Fruit fly (Drosophila melanogaster) whole organism, embryonic: ENCODE measurements around the gene zyd.

ENCODE experiments used
- ATbp ChIP-seq: fragments of 200-800 bp; sonication (Bioruptor generic); optimal IDR thresholded peaks from 2 replicates; lab custom pipeline; 2017; ENCODE audit warnings: missing biosample characterization, mild to moderate bottlenecking, missing genetic modification characterization, missing genetic modification reagents
- Awh ChIP-seq: fragments of 200-800 bp; sonication (Bioruptor generic); IDR thresholded peaks from 2 replicates; pipeline ENCODE4, ENCODE4 v1.3.6; 2022; ENCODE audit warnings: missing biosample characterization, missing genetic modification characterization
- CG10431 ChIP-seq: fragments of 200-800 bp; sonication (Bioruptor generic); optimal IDR thresholded peaks from 3 replicates; lab custom pipeline; 2018; ENCODE audit warnings: missing biosample characterization, mild to moderate bottlenecking, missing genetic modification characterization
- CG12299 ChIP-seq: fragments of 200-800 bp; sonication (Bioruptor generic); optimal IDR thresholded peaks from 2 replicates; lab custom pipeline; 2018; ENCODE audit warnings: missing biosample characterization, mild to moderate bottlenecking, missing genetic modification characterization
- CG1233 ChIP-seq: fragments of 200-800 bp; sonication (Bioruptor generic); optimal IDR thresholded peaks from 4 replicates; lab custom pipeline; 2018; ENCODE audit warnings: missing biosample characterization, mild to moderate bottlenecking, missing genetic modification characterization
- CG12769 ChIP-seq: fragments of 200-800 bp; sonication (Bioruptor generic); optimal IDR thresholded peaks from 2 replicates; lab custom pipeline; 2019; ENCODE audit warnings: missing biosample characterization, mild to moderate bottlenecking, missing genetic modification characterization, moderate library complexity
- CG13287 ChIP-seq: fragments of 200-800 bp; sonication (Bioruptor generic); IDR thresholded peaks from 2 replicates; pipeline ENCODE4 v1.3.6; 2022; ENCODE audit warnings: missing biosample characterization, missing genetic modification characterization; ENCODE audit not compliant: partially characterized antibody
- CG14710 ChIP-seq: fragments of 200-800 bp; sonication (Bioruptor generic); optimal IDR thresholded peaks from 3 replicates; lab custom pipeline; 2019; ENCODE audit warnings: missing biosample characterization, mild to moderate bottlenecking, missing genetic modification characterization, moderate library complexity
- CG17186 ChIP-seq: fragments of 200-800 bp; sonication (Bioruptor generic); optimal IDR thresholded peaks from 3 replicates; lab custom pipeline; 2017; ENCODE audit warnings: missing biosample characterization, missing genetic modification reagents, missing genetic modification characterization
- CG17328 ChIP-seq: fragments of 200-800 bp; sonication (Bioruptor generic); IDR thresholded peaks from 2 replicates; pipeline ENCODE4 v1.3.6; 2022; ENCODE audit warnings: missing biosample characterization, missing genetic modification characterization
- CG32767 ChIP-seq: fragments of 200-800 bp; sonication (Bioruptor generic); IDR thresholded peaks from 2 replicates; pipeline ENCODE4 v1.3.6; 2022; ENCODE audit warnings: missing biosample characterization, missing genetic modification characterization
- CG34224 ChIP-seq: fragments of 200-800 bp; sonication (Bioruptor generic); IDR thresholded peaks from 3 replicates; pipeline ENCODE4 v1.3.6; 2022; ENCODE audit warnings: missing biosample characterization, missing genetic modification characterization; ENCODE audit not compliant: partially characterized antibody
- CG34376 ChIP-seq: fragments of 200-800 bp; sonication (Bioruptor generic); optimal IDR thresholded peaks from 2 replicates; lab custom pipeline; 2018; ENCODE audit warnings: missing biosample characterization, mild to moderate bottlenecking, missing genetic modification characterization
- CG4617 ChIP-seq: fragments of 200-800 bp; sonication (Bioruptor generic); optimal IDR thresholded peaks from 3 replicates; lab custom pipeline; 2016; ENCODE audit warnings: missing biosample characterization, missing genetic modification characterization, borderline replicate concordance
- CG4854 ChIP-seq: fragments of 200-800 bp; sonication (Bioruptor generic); optimal IDR thresholded peaks from 2 replicates; lab custom pipeline; 2016; ENCODE audit warnings: missing biosample characterization, missing genetic modification characterization, inconsistent platforms
- CG6654 ChIP-seq: fragments of 200-800 bp; sonication (Bioruptor generic); optimal IDR thresholded peaks from 2 replicates; lab custom pipeline; 2017; ENCODE audit warnings: missing biosample characterization, mild to moderate bottlenecking, missing genetic modification characterization
- CG6765 ChIP-seq: fragments of 200-800 bp; sonication (Bioruptor generic); optimal IDR thresholded peaks from 3 replicates; lab custom pipeline; 2017; ENCODE audit warnings: missing biosample characterization, mild to moderate bottlenecking, missing genetic modification characterization
- CG7963 ChIP-seq: fragments of 200-800 bp; sonication (Bioruptor generic); IDR thresholded peaks from 3 replicates; pipeline ENCODE4 v1.3.6; 2022; ENCODE audit warnings: missing biosample characterization, missing genetic modification characterization; ENCODE audit not compliant: partially characterized antibody
- CG8281 ChIP-seq: fragments of 200-800 bp; sonication (Bioruptor generic); optimal IDR thresholded peaks from 2 replicates; lab custom pipeline; 2018; ENCODE audit warnings: missing biosample characterization, mild to moderate bottlenecking, missing genetic modification characterization, moderate library complexity
- CG8388 ChIP-seq: fragments of 200-800 bp; sonication (Bioruptor generic); optimal IDR thresholded peaks from 2 replicates; lab custom pipeline; 2019; ENCODE audit warnings: missing biosample characterization, mild to moderate bottlenecking, missing genetic modification characterization, moderate library complexity
- Dip3 ChIP-seq: fragments of 200-800 bp; sonication (Bioruptor generic); optimal IDR thresholded peaks from 3 replicates; lab custom pipeline; 2016; ENCODE audit warnings: missing biosample characterization, missing genetic modification characterization
- ERR ChIP-seq: fragments of 200-800 bp; sonication (Bioruptor generic); optimal IDR thresholded peaks from 2 replicates; lab custom pipeline; 2016; ENCODE audit warnings: missing biosample characterization, missing genetic modification characterization
- Gsc ChIP-seq: fragments of 200-800 bp; sonication (Bioruptor generic); IDR thresholded peaks from 2 replicates; pipeline ENCODE4 v1.3.6; 2022; ENCODE audit warnings: missing biosample characterization, missing genetic modification characterization
- Hey ChIP-seq: fragments of 200-800 bp; sonication (Bioruptor generic); optimal IDR thresholded peaks from 3 replicates; lab custom pipeline; 2018; ENCODE audit warnings: missing biosample characterization, mild to moderate bottlenecking, missing genetic modification characterization
- Hmx ChIP-seq: fragments of 200-800 bp; sonication (Bioruptor generic); optimal IDR thresholded peaks from 2 replicates; lab custom pipeline; 2016; ENCODE audit warnings: missing biosample characterization, missing genetic modification characterization
- Hsf ChIP-seq: fragments of 200-800 bp; sonication (Bioruptor generic); optimal IDR thresholded peaks from 3 replicates; lab custom pipeline; 2016; ENCODE audit warnings: missing biosample characterization, missing genetic modification characterization
- Lhr ChIP-seq: fragments of 200-800 bp; sonication (Bioruptor generic); optimal IDR thresholded peaks from 3 replicates; lab custom pipeline; 2017; ENCODE audit warnings: mild to moderate bottlenecking, missing biosample characterization, missing genetic modification reagents, missing genetic modification characterization
- Mad ChIP-seq: fragments of 200-800 bp; sonication (Bioruptor generic); optimal IDR thresholded peaks from 2 replicates; lab custom pipeline; 2016; ENCODE audit warnings: missing biosample characterization, missing genetic modification characterization
- Rx ChIP-seq: fragments of 200-800 bp; sonication (Bioruptor generic); IDR thresholded peaks from 2 replicates; pipeline ENCODE4 v1.3.6; 2022; ENCODE audit warnings: missing biosample characterization, missing genetic modification characterization
- Sox100B ChIP-seq: fragments of 200-800 bp; sonication (Bioruptor generic); optimal IDR thresholded peaks from 3 replicates; lab custom pipeline; 2018; ENCODE audit warnings: missing biosample characterization, mild to moderate bottlenecking, missing genetic modification characterization
- ab ChIP-seq: fragments of 200-800 bp; sonication (Bioruptor generic); optimal IDR thresholded peaks from 2 replicates; lab custom pipeline; 2016; ENCODE audit warnings: missing biosample characterization, missing genetic modification characterization
- abd-A ChIP-seq: fragments of 200-800 bp; sonication (Bioruptor generic); optimal IDR thresholded peaks from 3 replicates; lab custom pipeline; 2019; ENCODE audit warnings: missing biosample characterization, mild to moderate bottlenecking, missing genetic modification characterization, moderate library complexity
- aop ChIP-seq: fragments of 200-800 bp; sonication (Bioruptor generic); IDR thresholded peaks from 2 replicates; pipeline ENCODE4 v1.3.6; 2022; ENCODE audit warnings: missing biosample characterization, missing genetic modification characterization
- az2 ChIP-seq: fragments of 200-800 bp; sonication (Bioruptor generic); optimal IDR thresholded peaks from 3 replicates; lab custom pipeline; 2016; ENCODE audit warnings: missing biosample characterization, missing genetic modification characterization
- da ChIP-seq: fragments of 200-800 bp; sonication (Bioruptor generic); optimal IDR thresholded peaks from 2 replicates; lab custom pipeline; 2016; ENCODE audit warnings: missing biosample characterization, missing genetic modification characterization
- emc ChIP-seq: fragments of 200-800 bp; sonication (Bioruptor generic); optimal IDR thresholded peaks from 2 replicates; lab custom pipeline; 2016; ENCODE audit warnings: missing biosample characterization, missing genetic modification characterization
- ems ChIP-seq: fragments of 200-800 bp; sonication (Bioruptor generic); optimal IDR thresholded peaks from 3 replicates; lab custom pipeline; 2016; ENCODE audit warnings: missing biosample characterization, missing genetic modification characterization
- hkb ChIP-seq, 2 experiments: fragments of 200-800 bp in 1 of 2; fragments of >200 bp in 1 of 2; sonication (Bioruptor generic) in 1 of 2; IDR thresholded peaks in 1 of 2; optimal IDR thresholded peaks in 1 of 2; 2 replicates each; pipeline versions ENCODE4 v1.3.6 to Lab custom; 2017 to 2022; ENCODE audit warnings: missing biosample characterization in 1 of 2, missing genetic modification characterization in 1 of 2
- jumu ChIP-seq: fragments of 200-800 bp; sonication (Bioruptor generic); optimal IDR thresholded peaks from 3 replicates; lab custom pipeline; 2016; ENCODE audit warnings: missing biosample characterization, missing genetic modification characterization
- lbe ChIP-seq: fragments of 200-800 bp; sonication (Bioruptor generic); optimal IDR thresholded peaks from 2 replicates; lab custom pipeline; 2016; ENCODE audit warnings: missing biosample characterization, mild to moderate bottlenecking, missing genetic modification characterization
- nerfin-2 ChIP-seq: fragments of 200-800 bp; sonication (Bioruptor generic); IDR thresholded peaks from 2 replicates; pipeline ENCODE4 v1.3.6; 2022; ENCODE audit warnings: missing biosample characterization, missing genetic modification characterization; ENCODE audit not compliant: partially characterized antibody
- pita ChIP-seq: fragments of 200-800 bp; sonication (Bioruptor generic); optimal IDR thresholded peaks from 2 replicates; lab custom pipeline; 2017; ENCODE audit warnings: missing biosample characterization, mild to moderate bottlenecking, missing genetic modification characterization
- prd ChIP-seq, 3 experiments: fragments of >200 bp in 2 of 3; fragments of 200-800 bp in 1 of 3; sonication (Bioruptor generic) in 1 of 3; optimal IDR thresholded peaks in 2 of 3; IDR thresholded peaks in 1 of 3; 2 replicates in 2 of 3; 3 replicates in 1 of 3; pipeline versions ENCODE4 v1.3.6 to Lab custom; 2017 to 2022; ENCODE audit warnings: missing biosample characterization in 1 of 3, missing genetic modification characterization in 1 of 3
- pzg ChIP-seq: fragments of 200-800 bp; sonication (Bioruptor generic); optimal IDR thresholded peaks from 3 replicates; lab custom pipeline; 2018; ENCODE audit warnings: missing biosample characterization, mild to moderate bottlenecking, missing genetic modification characterization, moderate library complexity
- slp2 ChIP-seq: fragments of 200-800 bp; sonication (Bioruptor generic); optimal IDR thresholded peaks from 2 replicates; lab custom pipeline; 2016; ENCODE audit warnings: missing biosample characterization, missing genetic modification characterization
- sna ChIP-seq: fragments of 200-800 bp; sonication (Bioruptor generic); IDR thresholded peaks from 2 replicates; pipeline ENCODE4 v1.3.6; 2022; ENCODE audit warnings: missing biosample characterization, missing genetic modification characterization; ENCODE audit not compliant: partially characterized antibody
- stwl ChIP-seq: fragments of 200-800 bp; sonication (Bioruptor generic); optimal IDR thresholded peaks from 3 replicates; lab custom pipeline; 2018; ENCODE audit warnings: missing biosample characterization, mild to moderate bottlenecking, missing genetic modification characterization, moderate library complexity
- toy ChIP-seq: fragments of 200-800 bp; sonication (Bioruptor generic); IDR thresholded peaks from 2 replicates; pipeline ENCODE4 v1.3.6; 2022; ENCODE audit warnings: missing biosample characterization, missing genetic modification characterization
- vvl ChIP-seq: fragments of 200-800 bp; sonication (Bioruptor generic); IDR thresholded peaks from 2 replicates; pipeline ENCODE4 v1.3.6; 2022; ENCODE audit warnings: missing biosample characterization, missing genetic modification characterization
- z ChIP-seq: fragments of 200-800 bp; sonication (Bioruptor generic); IDR thresholded peaks from 3 replicates; pipeline ENCODE4 v1.3.6; 2022; ENCODE audit warnings: missing biosample characterization, missing genetic modification characterization

The zyd gene

dm6 chrX:23013208-23013607, 9.5 kb upstream of the zyd start, which contains the start of the genes Rab21 and Coa7 (continued):
- TF ChIP-seq CG12769 (tag; lab: Kevin White, UChicago) (no peak), Awh (GFP tag; lab: Robert Waterston, UW) (no peak), CG34224 (GFP tag; lab: Robert Waterston, UW) (peak; percentile 93), CG34376 (GFP tag; lab: Kevin White, UChicago) (no peak), Hsf (GFP tag; lab: Kevin White, UChicago) (no peak), CG4617 (GFP tag; lab: Kevin White, UChicago) (peak; percentile 42), Mad (peak; percentile 33), slp2 (no peak), CG4854 (GFP tag; lab: Kevin White, UChicago) (no peak), CG14710 (peak; percentile 55), CG6765 (GFP tag; lab: Kevin White, UChicago) (no peak), ems (peak; percentile 27), toy (GFP tag; lab: Robert Waterston, UW) (no peak), CG32767 (GFP tag; lab: Robert Waterston, UW) (no peak), ab (GFP tag; lab: Kevin White, UChicago) (no peak), CG12299 (tag; lab: Kevin White, UChicago) (peak; percentile 14), CG17186 (GFP tag; lab: Kevin White, UChicago) (peak; percentile 6), jumu (GFP tag; lab: Kevin White, UChicago) (no peak), lbe (GFP tag; lab: Kevin White, UChicago) (peak; percentile 31), ERR (GFP tag; lab: Kevin White, UChicago) (no peak), Hmx (no peak), vvl (GFP tag; lab: Robert Waterston, UW) (peak; percentile 20; the same call in 1 of the 2 replicates), hkb (optimal IDR thresholded peaks at IDR 0.05; lab: Kevin White, UChicago) (no peak), hkb (GFP tag; IDR thresholded peaks at IDR 0.05; lab: Robert Waterston, UW) (no peak), prd (optimal IDR thresholded peaks at IDR 0.05; lab: Kevin White, UChicago) (no peak), prd (GFP tag; IDR thresholded peaks at IDR 0.05; lab: Robert Waterston, UW) (no peak), Lhr (GFP tag; lab: Kevin White, UChicago) (peak; percentile 72), pita (no peak), z (GFP tag; lab: Robert Waterston, UW) (no peak), CG6654 (GFP tag; lab: Kevin White, UChicago) (no peak), Sox100B (no peak), stwl (peak; percentile 98), da (GFP tag; lab: Kevin White, UChicago) (no peak), CG17328 (GFP tag; lab: Robert Waterston, UW) (no peak), Rx (GFP tag; lab: Robert Waterston, UW) (no peak), sna (GFP tag; lab: Robert Waterston, UW) (peak; percentile 90), CG10431 (no peak), Hey (tag; lab: Kevin White, UChicago) (no peak), CG1233 (GFP tag; lab: Kevin White, UChicago) (no peak), CG7963 (GFP tag; lab: Robert Waterston, UW) (peak; percentile 83), pzg (GFP tag; lab: Kevin White, UChicago) (peak; percentile 85), ATbp (GFP tag; lab: Kevin White, UChicago) (no peak), emc (GFP tag; lab: Kevin White, UChicago) (no peak), Dip3 (no peak), CG13287 (GFP tag; lab: Robert Waterston, UW) (peak; percentile 94), aop (no peak), CG8388 (GFP tag; lab: Kevin White, UChicago) (no peak), abd-A (tag; lab: Kevin White, UChicago) (no peak), CG8281 (tag; lab: Kevin White, UChicago) (no peak), nerfin-2 (GFP tag; lab: Robert Waterston, UW) (peak; percentile 81), az2 (GFP tag; lab: Kevin White, UChicago) (no peak), Gsc (GFP tag; lab: Robert Waterston, UW) (no peak)
